Worm (Caenorhabditis elegans) whole organism, midembryonic: ENCODE results near the gene F38H4.3.

Source experiments
- T22C8.4 ChIP-seq: fragments of 200-800 bp; sonication (Bioruptor generic); IDR thresholded peaks from 2 replicates; pipeline ENCODE4 v1.3.6; 2022; ENCODE audit warnings: missing genetic modification characterization, missing compliant biosample characterization
- tab-1 ChIP-seq: fragments of 200-800 bp; sonication (Bioruptor generic); IDR thresholded peaks from 2 replicates; pipeline ENCODE4 v1.3.6; 2022; ENCODE audit warnings: missing genetic modification characterization, missing compliant biosample characterization

DNA sequence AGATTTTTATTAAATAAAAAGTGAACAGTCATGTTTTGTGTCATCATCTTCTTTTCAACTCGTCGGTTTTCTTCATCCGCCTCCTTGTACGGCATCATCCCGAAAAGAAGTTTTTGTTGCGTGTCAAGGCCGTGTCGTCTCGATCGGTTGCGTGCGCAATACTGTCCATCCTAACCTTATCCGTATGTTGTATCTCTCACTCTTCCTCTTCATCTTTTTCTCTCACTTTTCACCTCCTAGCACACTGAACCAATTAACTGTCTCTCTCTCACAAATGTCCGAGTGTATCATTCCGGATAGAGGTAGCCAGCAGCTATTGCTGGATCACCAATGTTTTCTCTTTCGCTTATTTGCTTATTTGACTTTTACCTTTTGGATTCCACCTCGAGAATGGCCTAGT, 41.3 kb downstream of the F38H4.3 start:
- TF ChIP-seq T22C8.4 (GFP tag; lab: Robert Waterston, UW) (no peak), tab-1 (GFP tag; lab: Robert Waterston, UW) (no peak)
